Fruit fly (Drosophila melanogaster) whole organism, prepupa: ENCODE data around the gene Snapin.

ENCODE experiments used
- Blimp-1 ChIP-seq: fragments of 200-800 bp; sonication (Bioruptor generic); optimal IDR thresholded peaks from 3 replicates; lab custom pipeline; 2017; ENCODE audit warnings: missing biosample characterization, missing genetic modification characterization, mild to moderate bottlenecking, moderate library complexity, missing genetic modification reagents
- CG10631 ChIP-seq: fragments of 200-800 bp; sonication (Bioruptor generic); optimal IDR thresholded peaks from 2 replicates; lab custom pipeline; 2016; ENCODE audit warnings: missing biosample characterization, missing genetic modification characterization
- CG10669 ChIP-seq: fragments of 200-800 bp; sonication (Bioruptor generic); optimal IDR thresholded peaks from 3 replicates; lab custom pipeline; 2018; ENCODE audit warnings: missing biosample characterization, mild to moderate bottlenecking, missing genetic modification characterization, moderate library complexity
- CG11294 ChIP-seq: fragments of 200-800 bp; sonication (Bioruptor generic); IDR thresholded peaks from 2 replicates; pipeline ENCODE4 v1.3.6; 2022; ENCODE audit warnings: missing biosample characterization, missing genetic modification characterization
- CG11762 ChIP-seq: fragments of 200-800 bp; sonication (Bioruptor generic); optimal IDR thresholded peaks from 3 replicates; lab custom pipeline; 2016; ENCODE audit warnings: missing biosample characterization, missing genetic modification characterization; ENCODE audit not compliant: insufficient read depth
- CG11902 ChIP-seq: fragments of 200-800 bp; sonication (Bioruptor generic); optimal IDR thresholded peaks from 3 replicates; lab custom pipeline; 2016; ENCODE audit warnings: missing biosample characterization, missing genetic modification characterization
- CG15336 ChIP-seq: fragments of 200-800 bp; sonication (Bioruptor generic); IDR thresholded peaks from 2 replicates; pipeline ENCODE4 v1.3.6; 2022; ENCODE audit warnings: missing biosample characterization, missing genetic modification characterization
- CG1621 ChIP-seq: fragments of 200-800 bp; sonication (Bioruptor generic); optimal IDR thresholded peaks from 3 replicates; lab custom pipeline; 2018; ENCODE audit warnings: missing biosample characterization, mild to moderate bottlenecking, missing genetic modification characterization
- CG3032 ChIP-seq: fragments of 200-800 bp; optimal IDR thresholded peaks from 2 replicates; lab custom pipeline; 2019; ENCODE audit warnings: missing biosample characterization, mild to moderate bottlenecking, missing genetic modification characterization, moderate library complexity
- CG31627 ChIP-seq: fragments of 200-800 bp; sonication (Bioruptor generic); optimal IDR thresholded peaks from 3 replicates; lab custom pipeline; 2016; ENCODE audit warnings: missing biosample characterization, missing genetic modification characterization
- CG3919 ChIP-seq: fragments of 200-800 bp; sonication (Bioruptor generic); optimal IDR thresholded peaks from 3 replicates; lab custom pipeline; 2016; ENCODE audit warnings: missing biosample characterization, missing genetic modification characterization
- CG4318 ChIP-seq: fragments of 200-800 bp; sonication (Bioruptor generic); optimal IDR thresholded peaks from 3 replicates; lab custom pipeline; 2017; ENCODE audit warnings: missing biosample characterization, mild to moderate bottlenecking, missing genetic modification characterization
- CG6163 ChIP-seq: fragments of 200-800 bp; sonication (Bioruptor generic); IDR thresholded peaks from 3 replicates; pipeline ENCODE4 v1.3.6; 2022; ENCODE audit warnings: missing biosample characterization, missing genetic modification characterization
- CG6276 ChIP-seq: fragments of 200-800 bp; sonication (Bioruptor generic); optimal IDR thresholded peaks from 2 replicates; lab custom pipeline; 2017; ENCODE audit warnings: missing biosample characterization, mild to moderate bottlenecking, missing genetic modification characterization
- CG6792 ChIP-seq: fragments of 200-800 bp; sonication (Bioruptor generic); optimal IDR thresholded peaks from 3 replicates; lab custom pipeline; 2016; ENCODE audit warnings: missing biosample characterization, missing genetic modification characterization
- CG6808 ChIP-seq: fragments of 200-800 bp; sonication (Bioruptor generic); optimal IDR thresholded peaks from 3 replicates; lab custom pipeline; 2017; ENCODE audit warnings: missing biosample characterization, missing genetic modification characterization, mild to moderate bottlenecking, moderate library complexity, missing genetic modification reagents
- CG6854 ChIP-seq: fragments of 200-800 bp; sonication (Bioruptor generic); optimal IDR thresholded peaks from 2 replicates; lab custom pipeline; 2017; ENCODE audit warnings: missing biosample characterization, mild to moderate bottlenecking, missing genetic modification characterization
- CG7368 ChIP-seq: fragments of 200-800 bp; sonication (Bioruptor generic); optimal IDR thresholded peaks from 3 replicates; lab custom pipeline; 2016; ENCODE audit warnings: missing biosample characterization, missing genetic modification characterization
- CG8119 ChIP-seq: fragments of 200-800 bp; sonication (Bioruptor generic); IDR thresholded peaks from 3 replicates; pipeline ENCODE4 v1.3.6; 2022; ENCODE audit warnings: missing biosample characterization, missing genetic modification characterization
- CG8319 ChIP-seq: fragments of 200-800 bp; sonication (Bioruptor generic); optimal IDR thresholded peaks from 3 replicates; lab custom pipeline; 2016; ENCODE audit warnings: missing biosample characterization, missing genetic modification characterization
- CG8632 ChIP-seq: fragments of 200-800 bp; sonication (Bioruptor generic); optimal IDR thresholded peaks from 3 replicates; lab custom pipeline; 2016; ENCODE audit warnings: missing biosample characterization, missing genetic modification characterization
- CG9139 ChIP-seq: fragments of 200-800 bp; sonication (Bioruptor generic); optimal IDR thresholded peaks from 3 replicates; lab custom pipeline; 2017; ENCODE audit warnings: missing biosample characterization, mild to moderate bottlenecking, missing genetic modification characterization
- Eip75B ChIP-seq: fragments of 200-800 bp; sonication (Bioruptor generic); optimal IDR thresholded peaks from 3 replicates; lab custom pipeline; 2016; ENCODE audit warnings: missing biosample characterization, missing genetic modification characterization
- Eip78C ChIP-seq: fragments of 200-800 bp; sonication (Bioruptor generic); peaks from one replicate; lab custom pipeline; 2016; ENCODE audit warnings: missing biosample characterization, missing genetic modification characterization
- Eip93F ChIP-seq: fragments of 200-800 bp; sonication (Bioruptor generic); optimal IDR thresholded peaks from 2 replicates; lab custom pipeline; 2016; ENCODE audit warnings: missing biosample characterization, mild to moderate bottlenecking, missing genetic modification characterization
- Ets21C ChIP-seq: fragments of 200-800 bp; sonication (Bioruptor generic); optimal IDR thresholded peaks from 3 replicates; lab custom pipeline; 2016; ENCODE audit warnings: missing biosample characterization, missing genetic modification characterization
- Ets96B ChIP-seq: fragments of 200-800 bp; optimal IDR thresholded peaks from 2 replicates; lab custom pipeline; 2019; ENCODE audit warnings: missing biosample characterization, mild to moderate bottlenecking, missing genetic modification characterization, moderate library complexity
- Gug ChIP-seq: fragments of 200-800 bp; sonication (Bioruptor generic); IDR thresholded peaks from 2 replicates; pipeline ENCODE4 v1.3.6; 2022; ENCODE audit warnings: missing biosample characterization, missing genetic modification characterization
- Hr38 ChIP-seq: sonication (Bioruptor generic); optimal IDR thresholded peaks from 2 replicates; lab custom pipeline; 2016; ENCODE audit warnings: missing biosample characterization, missing genetic modification characterization
- Hr39 ChIP-seq: fragments of 200-800 bp; sonication (Bioruptor generic); optimal IDR thresholded peaks from 2 replicates; lab custom pipeline; 2016; ENCODE audit warnings: missing biosample characterization, missing genetic modification characterization
- Hr4 ChIP-seq: fragments of 200-800 bp; sonication (Bioruptor generic); optimal IDR thresholded peaks from 3 replicates; lab custom pipeline; 2016; ENCODE audit warnings: missing biosample characterization, missing genetic modification characterization
- Lpt ChIP-seq: fragments of 200-800 bp; sonication (Bioruptor generic); optimal IDR thresholded peaks from 3 replicates; lab custom pipeline; 2016; ENCODE audit warnings: missing biosample characterization, missing genetic modification characterization
- OdsH ChIP-seq: fragments of 200-800 bp; sonication (Bioruptor generic); optimal IDR thresholded peaks from 3 replicates; lab custom pipeline; 2016; ENCODE audit warnings: missing biosample characterization, missing genetic modification characterization
- Smox ChIP-seq: fragments of 200-800 bp; sonication (Bioruptor generic); optimal IDR thresholded peaks from 3 replicates; lab custom pipeline; 2016; ENCODE audit warnings: missing biosample characterization, missing genetic modification characterization
- Sox14 ChIP-seq: fragments of 200-800 bp; sonication (Bioruptor generic); optimal IDR thresholded peaks from 3 replicates; lab custom pipeline; 2016; ENCODE audit warnings: missing biosample characterization, missing genetic modification characterization
- Sox15 ChIP-seq: fragments of 200-800 bp; sonication (Bioruptor generic); optimal IDR thresholded peaks from 3 replicates; lab custom pipeline; 2016; ENCODE audit warnings: missing biosample characterization, missing genetic modification characterization
- achi ChIP-seq: fragments of 200-800 bp; sonication (Bioruptor generic); optimal IDR thresholded peaks from 3 replicates; lab custom pipeline; 2016; ENCODE audit warnings: missing biosample characterization, missing genetic modification characterization
- acj6 ChIP-seq: fragments of 200-800 bp; sonication (Bioruptor generic); optimal IDR thresholded peaks from 3 replicates; lab custom pipeline; 2016; ENCODE audit warnings: missing biosample characterization, missing genetic modification characterization
- cyc ChIP-seq: fragments of 200-800 bp; sonication (Bioruptor generic); optimal IDR thresholded peaks from 3 replicates; lab custom pipeline; 2016; ENCODE audit warnings: missing biosample characterization, missing genetic modification characterization
- eg ChIP-seq: fragments of 200-800 bp; sonication (Bioruptor generic); IDR thresholded peaks from 3 replicates; pipeline ENCODE4 v1.3.6; 2022; ENCODE audit warnings: missing biosample characterization, missing genetic modification characterization
- esn ChIP-seq: fragments of 200-800 bp; sonication (Bioruptor generic); optimal IDR thresholded peaks from 2 replicates; lab custom pipeline; 2016; ENCODE audit warnings: missing biosample characterization, mild to moderate bottlenecking, missing genetic modification characterization, moderate library complexity
- fd59A ChIP-seq: fragments of 200-800 bp; sonication (Bioruptor generic); optimal IDR thresholded peaks from 2 replicates; lab custom pipeline; 2017; ENCODE audit warnings: missing biosample characterization, mild to moderate bottlenecking, missing genetic modification characterization, missing genetic modification reagents
- fd85E ChIP-seq: fragments of 200-800 bp; sonication (Bioruptor generic); optimal IDR thresholded peaks from 3 replicates; lab custom pipeline; 2016; ENCODE audit warnings: missing biosample characterization, missing genetic modification characterization
- fkh ChIP-seq: fragments of 200-800 bp; sonication (Bioruptor generic); optimal IDR thresholded peaks from 3 replicates; lab custom pipeline; 2017; ENCODE audit warnings: missing biosample characterization, mild to moderate bottlenecking, missing genetic modification characterization, moderate library complexity
- net ChIP-seq: fragments of 200-800 bp; sonication (Bioruptor generic); optimal IDR thresholded peaks from 3 replicates; lab custom pipeline; 2016; ENCODE audit warnings: missing biosample characterization, missing genetic modification characterization
- pdm3 ChIP-seq: fragments of 200-800 bp; sonication (Bioruptor generic); optimal IDR thresholded peaks from 3 replicates; lab custom pipeline; 2016; ENCODE audit warnings: missing biosample characterization, missing genetic modification characterization
- salr ChIP-seq, 2 experiments: fragments of 200-800 bp; sonication (Bioruptor generic); optimal IDR thresholded peaks; 3 replicates each; lab custom pipeline; 2016 to 2018; ENCODE audit warnings: missing biosample characterization in 2 of 2, missing genetic modification characterization in 2 of 2, mild to moderate bottlenecking in 1 of 2
- spab ChIP-seq: fragments of 200-800 bp; sonication (Bioruptor generic); optimal IDR thresholded peaks from 2 replicates; lab custom pipeline; 2017; ENCODE audit warnings: missing biosample characterization, mild to moderate bottlenecking, missing genetic modification characterization, missing genetic modification reagents
- ss ChIP-seq, 2 experiments: fragments of 200-800 bp; sonication (Bioruptor generic); optimal IDR thresholded peaks; 2 replicates in 1 of 2; 3 replicates in 1 of 2; lab custom pipeline; 2017 to 2018; ENCODE audit warnings: mild to moderate bottlenecking in 2 of 2, missing biosample characterization in 2 of 2, missing genetic modification characterization in 2 of 2, moderate library complexity in 1 of 2
- topi ChIP-seq: fragments of 200-800 bp; sonication (Bioruptor generic); optimal IDR thresholded peaks from 3 replicates; lab custom pipeline; 2016; ENCODE audit warnings: missing biosample characterization, missing genetic modification characterization
- vri ChIP-seq: fragments of 200-800 bp; sonication (Bioruptor generic); optimal IDR thresholded peaks from 3 replicates; lab custom pipeline; 2016; ENCODE audit warnings: missing biosample characterization, mild to moderate bottlenecking, missing genetic modification characterization

The Snapin gene

DNA sequence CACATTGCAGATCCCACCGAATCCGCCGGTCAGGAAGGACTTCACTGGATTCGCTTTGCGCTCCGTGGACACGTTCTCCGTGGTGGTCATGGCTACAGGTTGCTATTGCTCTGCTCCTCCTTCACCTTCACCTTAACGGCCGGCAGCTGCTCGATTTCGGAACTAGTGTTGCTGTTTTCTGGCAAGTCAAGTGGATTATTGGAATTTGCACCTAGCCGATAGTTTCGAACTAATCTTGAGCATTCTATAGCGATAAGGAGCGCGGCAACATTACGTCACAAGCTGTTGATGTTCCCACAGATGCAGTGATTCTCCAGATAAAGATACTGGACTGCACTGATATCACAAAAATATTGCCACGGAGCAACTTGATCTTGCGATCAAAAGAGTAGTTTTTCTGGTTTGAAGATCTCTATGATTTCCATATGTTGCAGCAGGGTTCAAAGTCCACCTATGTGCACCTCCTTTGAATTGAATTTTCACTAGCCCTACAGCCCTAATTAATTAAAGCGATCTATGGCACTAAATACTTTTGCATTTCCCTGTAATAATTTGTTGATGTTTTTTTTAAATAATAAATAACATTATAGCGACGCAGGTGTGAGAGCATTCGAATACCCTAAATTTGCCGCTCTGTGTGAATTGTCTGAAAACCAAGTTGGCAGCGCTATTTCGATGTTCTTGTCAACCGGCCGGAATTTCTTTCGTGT lies 10.2 kb upstream of the Snapin start, which contains the start of the genes colt and HINT1:
colt (minus strand) TSS at position 594 of the 710 bp plus-strand sequence.
HINT1 (plus strand) TSS at position 660 of the 710 bp plus-strand sequence.
- TF ChIP-seq Smox (no peak), Hr39 (GFP tag; lab: Kevin White, UChicago) (no peak), CG6276 (peak; percentile 96), OdsH (GFP tag; lab: Kevin White, UChicago) (peak; percentile 41), acj6 (peak; percentile 12), Gug (GFP tag; lab: Robert Waterston, UW) (no peak), Sox15 (no peak), fd59A (GFP tag; lab: Kevin White, UChicago) (no peak), spab (GFP tag; lab: Kevin White, UChicago) (peak; percentile 82), CG11294 (GFP tag; lab: Robert Waterston, UW) (no peak), fkh (no peak), cyc (GFP tag; lab: Kevin White, UChicago) (peak; percentile 37), Eip78C (GFP tag; lab: Kevin White, UChicago) (peak; percentile 87), CG4318 (GFP tag; lab: Kevin White, UChicago) (no peak), pdm3 (GFP tag; lab: Kevin White, UChicago) (no peak), CG31627 (GFP tag; lab: Kevin White, UChicago) (no peak), CG10631 (GFP tag; lab: Kevin White, UChicago) (no peak), CG8319 (peak; percentile 0), CG3032 (tag; lab: Kevin White, UChicago) (peak; percentile 65), Eip93F (GFP tag; lab: Kevin White, UChicago) (no peak), salr (GFP tag; optimal IDR thresholded peaks at IDR 0.05; lab: Kevin White, UChicago) (peak; percentile 51 to 77), esn (GFP tag; lab: Kevin White, UChicago) (peak; percentile 3), CG15336 (GFP tag; lab: Robert Waterston, UW) (peak; percentile 74), Ets21C (GFP tag; lab: Kevin White, UChicago) (no peak), CG10669 (GFP tag; lab: Kevin White, UChicago) (peak; percentile 77), CG11902 (no peak), CG8632 (GFP tag; lab: Kevin White, UChicago) (no peak), achi (peak; percentile 47), Sox14 (peak; percentile 70), fd85E (no peak), CG3919 (GFP tag; lab: Kevin White, UChicago) (peak; percentile 77), CG8119 (GFP tag; lab: Robert Waterston, UW) (peak; percentile 71; the same call in 2 of the 3 replicates), Blimp-1 (GFP tag; lab: Kevin White, UChicago) (no peak), CG7368 (GFP tag; lab: Kevin White, UChicago) (peak; percentile 66), Hr4 (GFP tag; lab: Kevin White, UChicago) (peak; percentile 71), CG6792 (GFP tag; lab: Kevin White, UChicago) (no peak), Lpt (peak; percentile 78), CG6808 (GFP tag; lab: Kevin White, UChicago) (peak; percentile 96), eg (GFP tag; lab: Robert Waterston, UW) (peak; percentile 60; the same call in 1 of the 3 replicates), ss (GFP tag; optimal IDR thresholded peaks at IDR 0.05; lab: Kevin White, UChicago) (peak; percentile 97 to 99), CG1621 (tag; lab: Kevin White, UChicago) (peak; percentile 91), topi (GFP tag; lab: Kevin White, UChicago) (peak; percentile 60), Eip75B (GFP tag; lab: Kevin White, UChicago) (peak; percentile 39), CG11762 (peak; percentile 75), Ets96B (tag; lab: Kevin White, UChicago) (peak; percentile 62), CG6163 (GFP tag; lab: Robert Waterston, UW) (peak; percentile 52; the same call in 2 of the 3 replicates), vri (peak; percentile 45), CG6854 (GFP tag; lab: Kevin White, UChicago) (peak; percentile 92), Hr38 (GFP tag; lab: Kevin White, UChicago) (no peak), CG9139 (GFP tag; lab: Kevin White, UChicago) (peak; percentile 98), net (peak; percentile 72)
